Fruit fly (Drosophila melanogaster) whole organism, embryonic: ENCODE data around the gene CG10663.

Experiments
- Bteb2 ChIP-seq: fragments of 200-800 bp; sonication (Bioruptor generic); optimal IDR thresholded peaks from 2 replicates; lab custom pipeline; 2016; ENCODE audit warnings: missing biosample characterization, missing genetic modification characterization
- CG10147 ChIP-seq: fragments of 200-800 bp; sonication (Bioruptor generic); optimal IDR thresholded peaks from 2 replicates; lab custom pipeline; 2019; ENCODE audit warnings: missing biosample characterization, mild to moderate bottlenecking, missing genetic modification characterization, moderate library complexity
- CG10209 ChIP-seq: fragments of 200-800 bp; sonication (Bioruptor generic); optimal IDR thresholded peaks from 3 replicates; lab custom pipeline; 2017; ENCODE audit warnings: missing biosample characterization, mild to moderate bottlenecking, missing genetic modification characterization, missing genetic modification reagents
- CG10979 ChIP-seq: fragments of 200-800 bp; sonication (Bioruptor generic); optimal IDR thresholded peaks from 2 replicates; lab custom pipeline; 2018; ENCODE audit warnings: missing biosample characterization, mild to moderate bottlenecking, missing genetic modification characterization, moderate library complexity
- CG11247 ChIP-seq: fragments of 200-800 bp; sonication (Bioruptor generic); IDR thresholded peaks from 2 replicates; pipeline ENCODE4 v1.3.6; 2022; ENCODE audit warnings: missing biosample characterization, missing genetic modification characterization
- CG11398 ChIP-seq: fragments of 200-800 bp; sonication (Bioruptor generic); optimal IDR thresholded peaks from 2 replicates; lab custom pipeline; 2016; ENCODE audit warnings: missing biosample characterization, missing genetic modification characterization
- CG12104 ChIP-seq: fragments of 200-800 bp; sonication (Bioruptor generic); optimal IDR thresholded peaks from 3 replicates; lab custom pipeline; 2016; ENCODE audit warnings: missing biosample characterization, missing genetic modification characterization
- CG12236 ChIP-seq: fragments of 200-800 bp; sonication (Bioruptor generic); optimal IDR thresholded peaks from 2 replicates; lab custom pipeline; 2016; ENCODE audit warnings: missing biosample characterization, missing genetic modification characterization
- CG1233 ChIP-seq: fragments of 200-800 bp; sonication (Bioruptor generic); optimal IDR thresholded peaks from 4 replicates; lab custom pipeline; 2018; ENCODE audit warnings: missing biosample characterization, mild to moderate bottlenecking, missing genetic modification characterization
- CG13296 ChIP-seq: fragments of 200-800 bp; sonication (Bioruptor generic); optimal IDR thresholded peaks from 3 replicates; lab custom pipeline; 2018; ENCODE audit warnings: missing biosample characterization, mild to moderate bottlenecking, missing genetic modification characterization
- CG14441 ChIP-seq: fragments of 200-800 bp; sonication (Bioruptor generic); IDR thresholded peaks from 2 replicates; pipeline ENCODE4 v1.3.6; 2022; ENCODE audit warnings: missing biosample characterization, missing genetic modification characterization
- CG15514 ChIP-seq: fragments of 200-800 bp; sonication (Bioruptor generic); optimal IDR thresholded peaks from 3 replicates; lab custom pipeline; 2017; ENCODE audit warnings: missing biosample characterization, missing genetic modification characterization, mild to moderate bottlenecking, moderate library complexity, missing genetic modification reagents
- CG17361 ChIP-seq: fragments of 200-800 bp; sonication (Bioruptor generic); IDR thresholded peaks from 3 replicates; pipeline ENCODE4 v1.3.6; 2022; ENCODE audit warnings: missing biosample characterization, missing genetic modification characterization
- CG2875 ChIP-seq: fragments of 200-800 bp; sonication (Bioruptor generic); optimal IDR thresholded peaks from 2 replicates; lab custom pipeline; 2017; ENCODE audit warnings: missing biosample characterization, mild to moderate bottlenecking, missing genetic modification characterization, missing genetic modification reagents
- CG32767 ChIP-seq: fragments of 200-800 bp; sonication (Bioruptor generic); IDR thresholded peaks from 2 replicates; pipeline ENCODE4 v1.3.6; 2022; ENCODE audit warnings: missing biosample characterization, missing genetic modification characterization
- CG4328 ChIP-seq: fragments of 200-800 bp; sonication (Bioruptor generic); optimal IDR thresholded peaks from 3 replicates; lab custom pipeline; 2017; ENCODE audit warnings: missing biosample characterization, missing genetic modification reagents, missing genetic modification characterization
- CG4404 ChIP-seq: fragments of 200-800 bp; sonication (Bioruptor generic); IDR thresholded peaks from 2 replicates; pipeline ENCODE4 v1.3.6; 2022; ENCODE audit warnings: missing biosample characterization, missing genetic modification characterization
- CG6683 ChIP-seq: fragments of 200-800 bp; sonication (Bioruptor generic); optimal IDR thresholded peaks from 2 replicates; lab custom pipeline; 2017; ENCODE audit warnings: missing biosample characterization, mild to moderate bottlenecking, missing genetic modification characterization, missing genetic modification reagents
- CG6813 ChIP-seq: fragments of 200-800 bp; sonication (Bioruptor generic); optimal IDR thresholded peaks from 2 replicates; lab custom pipeline; 2017; ENCODE audit warnings: missing biosample characterization, missing genetic modification characterization, mild to moderate bottlenecking, moderate library complexity, missing genetic modification reagents
- CG7357 ChIP-seq: fragments of 200-800 bp; sonication (Bioruptor generic); IDR thresholded peaks from 3 replicates; pipeline ENCODE4 v1.3.6; 2022; ENCODE audit warnings: missing biosample characterization, missing genetic modification characterization
- D19B ChIP-seq: fragments of 200-800 bp; sonication (Bioruptor generic); optimal IDR thresholded peaks from 2 replicates; lab custom pipeline; 2017; ENCODE audit warnings: missing biosample characterization, mild to moderate bottlenecking, missing genetic modification characterization
- Deaf1 ChIP-seq: fragments of 200-800 bp; optimal IDR thresholded peaks from 3 replicates; lab custom pipeline; 2019; ENCODE audit warnings: missing biosample characterization, mild to moderate bottlenecking, missing genetic modification characterization, moderate library complexity
- Dfd ChIP-seq, 2 experiments: fragments of >200 bp; optimal IDR thresholded peaks; 2 replicates each; lab custom pipeline; 2017; ENCODE audit warnings: missing biosample characterization in 2 of 2, missing genetic modification characterization in 2 of 2
- Dp ChIP-seq: fragments of 200-800 bp; sonication (Bioruptor generic); optimal IDR thresholded peaks from 2 replicates; lab custom pipeline; 2018; ENCODE audit warnings: missing biosample characterization, mild to moderate bottlenecking, missing genetic modification characterization, moderate library complexity
- Ets97D ChIP-seq: fragments of 200-800 bp; sonication (Bioruptor generic); optimal IDR thresholded peaks from 3 replicates; lab custom pipeline; 2016; ENCODE audit warnings: missing biosample characterization, missing genetic modification characterization
- Fer1 ChIP-seq: fragments of 200-800 bp; sonication (Bioruptor generic); optimal IDR thresholded peaks from 2 replicates; lab custom pipeline; 2017; ENCODE audit warnings: missing biosample characterization, mild to moderate bottlenecking, missing genetic modification characterization
- GATAe ChIP-seq: fragments of 200-800 bp; sonication (Bioruptor generic); conservative IDR thresholded peaks from 2 replicates; pipeline ENCODE4 v1.3.6; 2022; ENCODE audit warnings: missing biosample characterization, missing genetic modification characterization
- Hr51 ChIP-seq, 2 experiments: fragments of 200-800 bp; sonication (Bioruptor generic); optimal IDR thresholded peaks; 2 replicates in 1 of 2; 3 replicates in 1 of 2; lab custom pipeline; 2016 to 2018; ENCODE audit warnings: missing biosample characterization in 2 of 2, missing genetic modification characterization in 2 of 2, mild to moderate bottlenecking in 1 of 2, moderate library complexity in 1 of 2
- Med ChIP-seq: fragments of 200-800 bp; sonication (Bioruptor generic); peaks from one replicate; lab custom pipeline; 2016; ENCODE audit warnings: missing biosample characterization, missing genetic modification characterization, mild to moderate bottlenecking, inconsistent platforms, moderate library complexity
- Myb ChIP-seq: fragments of 200-800 bp; sonication (Bioruptor generic); optimal IDR thresholded peaks from 2 replicates; lab custom pipeline; 2016; ENCODE audit warnings: missing biosample characterization, missing genetic modification characterization
- Nf-YC ChIP-seq: fragments of 200-800 bp; optimal IDR thresholded peaks from 3 replicates; lab custom pipeline; 2019; ENCODE audit warnings: missing biosample characterization, mild to moderate bottlenecking, missing genetic modification characterization, moderate library complexity
- Pdp1 ChIP-seq, 2 experiments: fragments of 200-800 bp; sonication (Bioruptor generic); optimal IDR thresholded peaks; 3 replicates each; lab custom pipeline; 2016; ENCODE audit warnings: missing biosample characterization in 2 of 2, missing genetic modification characterization in 2 of 2, mild to moderate bottlenecking in 1 of 2, moderate library complexity in 1 of 2
- Ptx1 ChIP-seq: fragments of 200-800 bp; sonication (Bioruptor generic); IDR thresholded peaks from 2 replicates; pipeline ENCODE4 v1.3.6; 2022; ENCODE audit warnings: missing biosample characterization, missing genetic modification characterization
- Rfx ChIP-seq: fragments of 200-800 bp; sonication (Bioruptor generic); IDR thresholded peaks from 2 replicates; pipeline ENCODE4 v1.3.6; 2022; ENCODE audit warnings: missing biosample characterization, missing genetic modification characterization
- Stat92E ChIP-seq, 3 experiments: fragments of >200 bp in 2 of 3; fragments of 200-800 bp in 1 of 3; sonication (Bioruptor generic) in 1 of 3; optimal IDR thresholded peaks; 2 replicates each; lab custom pipeline; 2017 to 2019; ENCODE audit warnings: missing biosample characterization in 3 of 3, missing genetic modification characterization in 3 of 3, mild to moderate bottlenecking in 1 of 3, moderate library complexity in 1 of 3
- ap ChIP-seq: fragments of 200-800 bp; sonication (Bioruptor generic); IDR thresholded peaks from 2 replicates; pipeline ENCODE4 v1.3.6; 2022; ENCODE audit warnings: missing biosample characterization, missing genetic modification characterization
- br ChIP-seq: fragments of >200 bp; optimal IDR thresholded peaks from 2 replicates; lab custom pipeline; 2017
- cg ChIP-seq: fragments of 200-800 bp; sonication (Bioruptor generic); optimal IDR thresholded peaks from 3 replicates; lab custom pipeline; 2019; ENCODE audit warnings: missing biosample characterization, mild to moderate bottlenecking, missing genetic modification characterization, moderate library complexity
- ci ChIP-seq: fragments of 200-800 bp; sonication (Bioruptor generic); IDR thresholded peaks from 3 replicates; pipeline ENCODE4 v1.3.6; 2022; ENCODE audit warnings: missing biosample characterization, missing genetic modification characterization
- croc ChIP-seq: fragments of 200-800 bp; sonication (Bioruptor generic); conservative IDR thresholded peaks from 3 replicates; pipeline ENCODE4 v1.3.6; 2022; ENCODE audit warnings: missing biosample characterization, missing genetic modification characterization
- en ChIP-seq: fragments of 200-800 bp; sonication (Bioruptor generic); optimal IDR thresholded peaks from 2 replicates; lab custom pipeline; 2016; ENCODE audit warnings: missing biosample characterization, missing genetic modification characterization
- ewg ChIP-seq: fragments of 200-800 bp; sonication (Bioruptor generic); optimal IDR thresholded peaks from 3 replicates; lab custom pipeline; 2017; ENCODE audit warnings: mild to moderate bottlenecking, missing biosample characterization, missing genetic modification reagents, missing genetic modification characterization
- fd3F ChIP-seq: fragments of 200-800 bp; sonication (Bioruptor generic); optimal IDR thresholded peaks from 2 replicates; lab custom pipeline; 2018; ENCODE audit warnings: missing biosample characterization, mild to moderate bottlenecking, missing genetic modification characterization, moderate library complexity
- gro ChIP-seq: fragments of 200-800 bp; sonication (Bioruptor generic); optimal IDR thresholded peaks from 2 replicates; lab custom pipeline; 2016; ENCODE audit warnings: missing biosample characterization, missing genetic modification characterization
- gsb ChIP-seq: fragments of 200-800 bp; sonication (Bioruptor generic); IDR thresholded peaks from 2 replicates; pipeline ENCODE4 v1.3.6; 2022; ENCODE audit warnings: missing biosample characterization, missing genetic modification characterization
- ind ChIP-seq: fragments of 200-800 bp; sonication (Bioruptor generic); optimal IDR thresholded peaks from 3 replicates; lab custom pipeline; 2016; ENCODE audit warnings: missing biosample characterization, missing genetic modification characterization
- nom ChIP-seq: fragments of 200-800 bp; sonication (Bioruptor generic); optimal IDR thresholded peaks from 2 replicates; lab custom pipeline; 2017; ENCODE audit warnings: missing biosample characterization, missing genetic modification characterization, mild to moderate bottlenecking, moderate library complexity, missing genetic modification reagents
- pb ChIP-seq: fragments of 200-800 bp; sonication (Bioruptor generic); optimal IDR thresholded peaks from 3 replicates; lab custom pipeline; 2016; ENCODE audit warnings: missing biosample characterization, missing genetic modification characterization
- prd ChIP-seq, 3 experiments: fragments of >200 bp in 2 of 3; fragments of 200-800 bp in 1 of 3; sonication (Bioruptor generic) in 1 of 3; optimal IDR thresholded peaks in 2 of 3; IDR thresholded peaks in 1 of 3; 2 replicates in 2 of 3; 3 replicates in 1 of 3; pipeline versions ENCODE4 v1.3.6 to Lab custom; 2017 to 2022; ENCODE audit warnings: missing biosample characterization in 1 of 3, missing genetic modification characterization in 1 of 3
- ranshi ChIP-seq: fragments of 200-800 bp; sonication (Bioruptor generic); IDR thresholded peaks from 2 replicates; pipeline ENCODE4 v1.3.6; 2022; ENCODE audit warnings: missing biosample characterization, missing genetic modification characterization
- zfh2 ChIP-seq: fragments of 200-800 bp; sonication (Bioruptor generic); optimal IDR thresholded peaks from 2 replicates; lab custom pipeline; 2016; ENCODE audit warnings: missing biosample characterization, missing genetic modification characterization

The CG10663 gene

dm6 chr3L:12507571-12507970, 22.7 kb upstream of the CG10663 start, which contains the start of gene CG10654 (continued):
- no peak for TF ChIP-seq CG17361
- no peak for TF ChIP-seq CG12236
- no peak for TF ChIP-seq Pdp1 (GFP tag; optimal IDR thresholded peaks at IDR 0.05; lab: Kevin White, UChicago)
- TF ChIP-seq pb (GFP tag; lab: Kevin White, UChicago): peak; percentile 9
- TF ChIP-seq ci (GFP tag; lab: Robert Waterston, UW): peak; percentile 60; the same call in 2 of the 3 replicates
- TF ChIP-seq Stat92E (GFP tag; optimal IDR thresholded peaks at IDR 0.05; lab: Kevin White, UChicago): no peak
- no peak for TF ChIP-seq Deaf1 (tag; lab: Kevin White, UChicago)
- TF ChIP-seq ewg (GFP tag; lab: Kevin White, UChicago): no peak
- no peak for TF ChIP-seq ranshi (GFP tag; lab: Robert Waterston, UW)
- TF ChIP-seq Med (GFP tag; lab: Kevin White, UChicago): peak; percentile 70
- TF ChIP-seq Ptx1: no peak
- TF ChIP-seq CG10979 (tag; lab: Kevin White, UChicago): no peak
- TF ChIP-seq Dfd (GFP tag; optimal IDR thresholded peaks at IDR 0.05; lab: Kevin White, UChicago): no peak
- TF ChIP-seq CG4404 (GFP tag; lab: Robert Waterston, UW): no peak
- TF ChIP-seq fd3F: no peak
- TF ChIP-seq Fer1 (GFP tag; lab: Kevin White, UChicago): peak; percentile 41
- no peak for TF ChIP-seq CG32767 (GFP tag; lab: Robert Waterston, UW)
- no peak for TF ChIP-seq CG10147
- TF ChIP-seq CG2875 (GFP tag; lab: Kevin White, UChicago): no peak
- TF ChIP-seq gsb: no peak
- no peak for TF ChIP-seq croc (GFP tag; lab: Robert Waterston, UW)
- TF ChIP-seq CG13296 (GFP tag; lab: Kevin White, UChicago): peak; percentile 15
- TF ChIP-seq Myb: no peak
- no peak for TF ChIP-seq CG14441 (GFP tag; lab: Robert Waterston, UW)
- TF ChIP-seq CG6813 (GFP tag; lab: Kevin White, UChicago): no peak
- TF ChIP-seq CG11398: no peak
- TF ChIP-seq br: no peak
- TF ChIP-seq CG6683 (GFP tag; lab: Kevin White, UChicago): peak; percentile 4
- no peak for TF ChIP-seq en (GFP tag; lab: Kevin White, UChicago)
- TF ChIP-seq GATAe (GFP tag; lab: Robert Waterston, UW): no peak
- TF ChIP-seq CG11247: no peak
- TF ChIP-seq CG1233 (GFP tag; lab: Kevin White, UChicago): no peak
- no peak for TF ChIP-seq zfh2 (GFP tag; lab: Kevin White, UChicago)
- TF ChIP-seq CG15514 (GFP tag; lab: Kevin White, UChicago): peak; percentile 28
- no peak for TF ChIP-seq CG7357 (GFP tag; lab: Robert Waterston, UW)
- no peak for TF ChIP-seq CG10209 (GFP tag; lab: Kevin White, UChicago)
- TF ChIP-seq nom: no peak
- no peak for TF ChIP-seq gro (GFP tag; lab: Kevin White, UChicago)
- no peak for TF ChIP-seq prd (optimal IDR thresholded peaks at IDR 0.05; lab: Kevin White, UChicago)
- TF ChIP-seq prd (GFP tag; IDR thresholded peaks at IDR 0.05; lab: Robert Waterston, UW): no peak
- TF ChIP-seq Ets97D (GFP tag; lab: Kevin White, UChicago): peak; percentile 38
- TF ChIP-seq CG4328: no peak
- no peak for TF ChIP-seq ap
- no peak for TF ChIP-seq ind (GFP tag; lab: Kevin White, UChicago)
- TF ChIP-seq CG12104 (GFP tag; lab: Kevin White, UChicago): no peak
- TF ChIP-seq Rfx (GFP tag; lab: Robert Waterston, UW): 0 out of 2 replicates have a peak, but pooled peaks have one; percentile 18
- TF ChIP-seq D19B: no peak
- TF ChIP-seq Bteb2 (GFP tag; lab: Kevin White, UChicago): no peak
- no peak for TF ChIP-seq Dp (GFP tag; lab: Kevin White, UChicago)
- no peak for TF ChIP-seq Nf-YC (tag; lab: Kevin White, UChicago)
- no peak for TF ChIP-seq cg (GFP tag; lab: Kevin White, UChicago)
- TF ChIP-seq Hr51 (GFP tag; optimal IDR thresholded peaks at IDR 0.05; lab: Kevin White, UChicago): no peak
